Worm (Caenorhabditis elegans): ENCODE data around the gene C50F7.3.

Gene C50F7.3

DNA sequence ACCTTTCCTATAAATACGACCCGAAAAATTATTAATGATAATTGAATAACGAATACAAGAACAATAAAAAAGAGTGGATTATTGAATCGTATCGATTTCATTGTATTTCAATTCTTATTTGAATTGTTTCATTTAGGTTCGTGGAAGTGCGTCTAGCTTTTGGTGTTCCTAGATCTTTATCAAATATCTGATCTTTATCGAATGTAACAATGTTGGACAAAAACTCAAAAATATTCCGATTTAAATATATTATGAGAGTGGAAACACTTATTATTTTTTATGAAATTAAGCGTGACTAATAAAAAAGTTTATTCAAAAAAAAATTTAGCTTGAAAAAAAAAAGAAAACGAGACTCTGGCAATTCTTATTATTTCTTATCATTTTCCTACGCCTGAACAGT lies at the start of gene C50F7.3, which contains the start of gene C50F7.9:
Gene C50F7.3 (plus strand): TSS at position 370 of the 400 bp plus-strand sequence.
Gene C50F7.9 (minus strand): TSS at position 101 of the 400 bp plus-strand sequence.
- TF ChIP-seq duxl-1 (tag; optimal IDR thresholded peaks at IDR 0.05; ENCODE audit: poor library complexity) (no peak), lin-38 (GFP tag; IDR thresholded peaks at IDR 0.05) (no peak), mes-2 (tag; optimal IDR thresholded peaks at IDR 0.05; ENCODE audit: poor library complexity, severe bottlenecking) (no peak), set-16 (GFP tag; IDR thresholded peaks at IDR 0.05) (no peak), aly-2 (tag; optimal IDR thresholded peaks at IDR 0.05) (no peak), ceh-62 (tag; optimal IDR thresholded peaks at IDR 0.05) (no peak), ZK546.5 (tag; optimal IDR thresholded peaks at IDR 0.05) (no peak), spr-3 (GFP tag; optimal IDR thresholded peaks at IDR 0.05) (no peak), arid-1 (GFP tag; conservative IDR thresholded peaks at IDR 0.05) (no peak)

DNA sequence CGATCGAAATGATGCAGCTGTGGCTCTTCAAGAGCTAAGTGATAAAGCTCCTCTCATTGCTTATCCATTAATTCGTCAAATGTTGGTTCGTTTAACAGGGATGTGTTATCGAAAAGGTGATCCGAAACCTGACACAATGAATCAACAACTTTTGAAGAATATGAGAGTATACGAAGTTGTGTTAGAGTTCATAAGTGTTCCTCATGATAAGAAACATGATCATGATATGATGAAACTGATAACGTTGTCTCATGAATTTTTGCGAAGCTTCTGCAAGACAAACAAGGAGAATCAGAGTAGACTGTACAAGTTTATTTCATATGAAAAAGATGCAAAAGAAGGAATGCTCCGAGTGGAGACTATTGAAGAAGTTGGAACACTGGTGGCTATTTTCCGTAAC lies 42.8 kb upstream of the C50F7.3 start:
- TF ChIP-seq nhr-10 (tag; optimal IDR thresholded peaks at IDR 0.05), result no peak
- no peak for TF ChIP-seq nhr-237 (tag; optimal IDR thresholded peaks at IDR 0.05)
- TF ChIP-seq daf-16 (GFP tag; optimal IDR thresholded peaks at IDR 0.05), result no peak
- peak; percentile 76 for TF ChIP-seq daf-16 (tag; optimal IDR thresholded peaks at IDR 0.05)
- peak; percentile 60 for TF ChIP-seq pqm-1 (tag; optimal IDR thresholded peaks at IDR 0.05)
- peak in 1 of 2 experiments; percentile 63 for TF ChIP-seq unc-62 (GFP tag; optimal IDR thresholded peaks at IDR 0.05 in 1 of 2)
- no peak for TF ChIP-seq unc-62 (tag; optimal IDR thresholded peaks at IDR 0.05)
- TF ChIP-seq hlh-11 (tag; optimal IDR thresholded peaks at IDR 0.05), result peak; percentile 7
- peak; percentile 36 for TF ChIP-seq nhr-28 (tag; optimal IDR thresholded peaks at IDR 0.05)

DNA sequence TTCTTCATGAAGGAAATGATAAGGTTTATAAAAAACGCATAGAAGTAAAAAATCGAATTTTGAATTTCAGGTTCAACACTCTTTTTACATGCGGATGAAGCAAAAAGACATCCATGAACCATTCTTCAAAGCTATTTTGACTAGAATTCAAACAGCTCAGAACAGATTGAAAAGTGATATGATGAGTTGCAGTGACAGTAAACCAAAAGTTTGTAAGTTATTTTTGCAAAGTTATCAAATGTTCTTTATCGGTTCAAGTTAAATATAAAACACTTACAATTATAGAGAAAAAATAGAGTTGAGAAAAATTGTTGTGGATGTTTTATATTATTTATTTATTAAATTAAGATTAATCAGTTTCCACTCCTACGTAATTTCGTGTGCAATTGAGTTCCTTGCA lies 39.7 kb upstream of the C50F7.3 start:
- TF ChIP-seq unc-130 (GFP tag; optimal IDR thresholded peaks at IDR 0.05), result no peak
- TF ChIP-seq zfp-2 (tag; optimal IDR thresholded peaks at IDR 0.05), result no peak
- TF ChIP-seq ceh-62 (tag; optimal IDR thresholded peaks at IDR 0.05), result no peak
- peak; percentile 92 for TF ChIP-seq aha-1 (tag)

DNA sequence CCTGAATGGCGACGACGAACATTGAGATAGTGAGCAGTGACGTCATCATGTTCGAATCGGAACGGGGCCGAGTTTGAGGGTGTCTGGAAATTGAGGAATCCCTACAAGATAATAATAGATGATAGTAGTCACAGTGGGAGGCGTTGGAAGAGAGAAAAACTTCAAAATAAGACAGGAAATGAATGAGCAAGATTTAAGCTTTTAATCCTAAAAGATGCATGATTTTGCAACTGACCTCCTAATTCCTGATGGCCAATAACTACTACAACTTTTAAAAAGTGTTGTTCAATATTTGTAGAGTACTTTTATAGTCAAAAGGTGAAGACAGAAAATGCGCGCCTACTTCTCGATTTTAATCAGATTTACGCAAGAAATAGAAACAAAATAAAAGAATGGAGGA lies 33.8 kb upstream of the C50F7.3 start, which contains the start of gene flp-13:
Gene flp-13 (minus strand): TSS at position 101 of the 400 bp plus-strand sequence.
- TF ChIP-seq ces-1 (GFP tag; optimal IDR thresholded peaks at IDR 0.05) (no peak), nhr-48 (tag; optimal IDR thresholded peaks at IDR 0.05) (no peak), nhr-102 (tag; optimal IDR thresholded peaks at IDR 0.05) (no peak), lin-39 (tag; optimal IDR thresholded peaks at IDR 0.05) (no peak), dmd-9 (GFP tag; IDR thresholded peaks at IDR 0.05) (no peak), ceh-32 (tag; optimal IDR thresholded peaks at IDR 0.05; ENCODE audit: poor library complexity) (no peak), unc-130 (GFP tag; optimal IDR thresholded peaks at IDR 0.05) (no peak), lim-7 (GFP tag; IDR thresholded peaks at IDR 0.05) (no peak), Y5F2A.4 (GFP tag; optimal IDR thresholded peaks at IDR 0.05) (no peak), ztf-11 (tag; optimal IDR thresholded peaks at IDR 0.05) (no peak), D1046.2 (GFP tag; IDR thresholded peaks at IDR 0.05) (no peak), nhr-42 (GFP tag; IDR thresholded peaks at IDR 0.05) (no peak), T20F7.1 (GFP tag; optimal IDR thresholded peaks at IDR 0.05) (no peak), nhr-76 (tag; optimal IDR thresholded peaks at IDR 0.05) (no peak), pha-4 (GFP tag; IDR thresholded peaks at IDR 0.05) (no peak), pha-4 (tag; optimal IDR thresholded peaks at IDR 0.05) (no peak), F10B5.3 (tag; optimal IDR thresholded peaks at IDR 0.05) (no peak), nhr-11 (tag; optimal IDR thresholded peaks at IDR 0.05) (no peak), cey-2 (tag; optimal IDR thresholded peaks at IDR 0.05; ENCODE audit: borderline replicate concordance, insufficient read depth) (no peak), T26A8.4 (GFP tag; IDR thresholded peaks at IDR 0.05) (no peak)
